Worm (Caenorhabditis elegans) whole organism, L1 larva: ENCODE measurements around the gene math-39.
"Not testable (repeated sequence)": the region's sequence is repeated elsewhere in the genome, so short reads cannot be mapped to it uniquely, and the experiment has no call there.

Experiments used
- C04F5.9 ChIP-seq: sonication (generic microtip); optimal IDR thresholded peaks from 2 replicates; lab custom pipeline; 2016; ENCODE audit warnings: missing genetic modification characterization, missing compliant biosample characterization
- aha-1 ChIP-seq: fragments of 150-350 bp; optimal IDR thresholded peaks from 2 replicates; lab custom pipeline; 2014; ENCODE audit warnings: missing biosample characterization, missing genetic modification characterization
- blmp-1 ChIP-seq: fragments of 150-350 bp; optimal IDR thresholded peaks from 2 replicates; lab custom pipeline; 2014; ENCODE audit warnings: missing biosample characterization, missing genetic modification characterization
- ceh-63 ChIP-seq: fragments of 200-800 bp; sonication (Bioruptor generic); optimal IDR thresholded peaks from 2 replicates; lab custom pipeline; 2018; ENCODE audit warnings: mild to moderate bottlenecking, missing genetic modification characterization, missing compliant biosample characterization
- ceh-90 ChIP-seq: sonication (generic microtip); optimal IDR thresholded peaks from 2 replicates; lab custom pipeline; 2016; ENCODE audit warnings: missing genetic modification characterization, missing compliant biosample characterization
- efl-1 ChIP-seq, 4 experiments: fragments of 150-350 bp; optimal IDR thresholded peaks in 3 of 4; peaks in 1 of 4; 1 replicate in 1 of 4; 2 replicates in 3 of 4; lab custom pipeline; 2014; ENCODE audit warnings: missing biosample characterization in 2 of 4, missing genetic modification characterization in 2 of 4, missing genetic modification reagents in 2 of 4
- egl-13 ChIP-seq: sonication (generic microtip); optimal IDR thresholded peaks from 2 replicates; lab custom pipeline; 2016; ENCODE audit warnings: missing genotype, missing genetic modification reagents, missing genetic modification characterization, missing compliant biosample characterization
- egl-27 ChIP-seq, 2 experiments: fragments of 150-350 bp in 1 of 2; sonication (generic microtip); optimal IDR thresholded peaks; 3 replicates each; lab custom pipeline; 2017 to 2018; ENCODE audit warnings: missing biosample characterization in 2 of 2, missing genetic modification characterization in 2 of 2, missing genetic modification reagents in 2 of 2
- elt-2 ChIP-seq: sonication (generic microtip); optimal IDR thresholded peaks from 2 replicates; lab custom pipeline; 2016; ENCODE audit warnings: missing genetic modification characterization, mild to moderate bottlenecking, inconsistent platforms, missing compliant biosample characterization, missing genetic modification reagents
- ets-5 ChIP-seq: fragments of 200-800 bp; sonication (Bioruptor generic); IDR thresholded peaks from 2 replicates; pipeline ENCODE4 v1.3.6; 2022; ENCODE audit warnings: missing genetic modification characterization, missing compliant biosample characterization
- fkh-4 ChIP-seq: sonication (generic microtip); optimal IDR thresholded peaks from 2 replicates; lab custom pipeline; 2016; ENCODE audit warnings: missing compliant biosample characterization, missing genetic modification characterization, borderline replicate concordance
- fos-1 ChIP-seq: fragments of 150-350 bp; optimal IDR thresholded peaks from 2 replicates; lab custom pipeline; 2014; ENCODE audit warnings: missing biosample characterization, missing genetic modification characterization
- hlh-17 ChIP-seq: fragments of 200-800 bp; sonication (Bioruptor generic); optimal IDR thresholded peaks from 2 replicates; lab custom pipeline; 2018; ENCODE audit warnings: missing genetic modification characterization, mild to moderate bottlenecking, missing compliant biosample characterization, moderate library complexity, borderline replicate concordance
- hlh-4 ChIP-seq: sonication (generic microtip); optimal IDR thresholded peaks from 2 replicates; lab custom pipeline; 2016; ENCODE audit warnings: mild to moderate bottlenecking, missing genetic modification characterization, missing compliant biosample characterization
- hpl-2 ChIP-seq: fragments of 150-350 bp; optimal IDR thresholded peaks from 2 replicates; lab custom pipeline; 2014; ENCODE audit warnings: missing biosample characterization, missing genetic modification reagents, missing genetic modification characterization
- jun-1 ChIP-seq: fragments of 150-350 bp; optimal IDR thresholded peaks from 2 replicates; lab custom pipeline; 2014; ENCODE audit warnings: missing biosample characterization, missing genetic modification reagents, missing genetic modification characterization
- lin-35 ChIP-seq, 2 experiments: fragments of 150-350 bp; optimal IDR thresholded peaks; 2 replicates each; lab custom pipeline; 2014; ENCODE audit warnings: missing biosample characterization in 2 of 2, missing genetic modification characterization in 2 of 2, missing genetic modification reagents in 2 of 2
- mdl-1 ChIP-seq, 2 experiments: fragments of 150-350 bp; optimal IDR thresholded peaks; 2 replicates each; lab custom pipeline; 2014 to 2017; ENCODE audit warnings: missing biosample characterization in 2 of 2, missing genetic modification characterization in 2 of 2, inconsistent platforms in 1 of 2
- nhr-12 ChIP-seq: sonication (generic microtip); optimal IDR thresholded peaks from 2 replicates; lab custom pipeline; 2017; ENCODE audit warnings: missing biosample characterization, missing genetic modification characterization
- nhr-19 ChIP-seq: fragments of 200-800 bp; sonication (Bioruptor generic); conservative IDR thresholded peaks from 2 replicates; pipeline ENCODE4 v1.3.6; 2022; ENCODE audit warnings: missing genetic modification characterization, missing compliant biosample characterization
- nhr-71 ChIP-seq: sonication (generic microtip); optimal IDR thresholded peaks from 2 replicates; lab custom pipeline; 2016; ENCODE audit warnings: mild to moderate bottlenecking, missing genetic modification characterization, moderate library complexity, missing compliant biosample characterization
- nhr-76 ChIP-seq: sonication (generic microtip); optimal IDR thresholded peaks from 2 replicates; lab custom pipeline; 2017; ENCODE audit warnings: missing biosample characterization, missing genetic modification characterization
- nhr-77 ChIP-seq: fragments of 150-350 bp; optimal IDR thresholded peaks from 2 replicates; lab custom pipeline; 2014; ENCODE audit warnings: missing biosample characterization, missing genetic modification characterization
- nhr-84 ChIP-seq: sonication (generic microtip); optimal IDR thresholded peaks from 2 replicates; lab custom pipeline; 2017; ENCODE audit warnings: missing biosample characterization, missing genetic modification characterization
- pqm-1 ChIP-seq: sonication (generic microtip); optimal IDR thresholded peaks from 3 replicates; lab custom pipeline; 2017; ENCODE audit warnings: missing biosample characterization, missing genetic modification characterization
- rnt-1 ChIP-seq: sonication (generic microtip); optimal IDR thresholded peaks from 2 replicates; lab custom pipeline; 2016; ENCODE audit warnings: mild to moderate bottlenecking, missing genetic modification characterization, moderate library complexity, missing compliant biosample characterization
- snpc-4 ChIP-seq: fragments of 150-350 bp; optimal IDR thresholded peaks from 2 replicates; lab custom pipeline; 2014; ENCODE audit warnings: missing biosample characterization, missing genetic modification characterization
- snu-23 ChIP-seq: sonication (generic microtip); optimal IDR thresholded peaks from 2 replicates; lab custom pipeline; 2016; ENCODE audit warnings: missing genetic modification characterization, missing compliant biosample characterization
- sup-37 ChIP-seq: fragments of 200-800 bp; sonication (Bioruptor generic); optimal IDR thresholded peaks from 2 replicates; lab custom pipeline; 2018; ENCODE audit warnings: mild to moderate bottlenecking, missing genetic modification characterization, missing compliant biosample characterization
- tbx-2 ChIP-seq: sonication (generic microtip); optimal IDR thresholded peaks from 2 replicates; lab custom pipeline; 2016; ENCODE audit warnings: missing genetic modification characterization, missing compliant biosample characterization
- tlp-1 ChIP-seq: fragments of 150-350 bp; optimal IDR thresholded peaks from 2 replicates; lab custom pipeline; 2014; ENCODE audit warnings: missing biosample characterization, missing genetic modification characterization
- unc-30 ChIP-seq: sonication (generic microtip); optimal IDR thresholded peaks from 2 replicates; lab custom pipeline; 2017; ENCODE audit warnings: missing biosample characterization, missing genetic modification characterization
- zag-1 ChIP-seq: fragments of 150-350 bp; optimal IDR thresholded peaks from 2 replicates; lab custom pipeline; 2014; ENCODE audit warnings: missing biosample characterization, missing genetic modification characterization
- zip-4 ChIP-seq: fragments of 200-800 bp; sonication (Bioruptor generic); optimal IDR thresholded peaks from 2 replicates; lab custom pipeline; 2018; ENCODE audit warnings: mild to moderate bottlenecking, missing genetic modification characterization, moderate library complexity, missing compliant biosample characterization
- ztf-4 ChIP-seq: fragments of 150-350 bp; optimal IDR thresholded peaks from 2 replicates; lab custom pipeline; 2014; ENCODE audit warnings: missing biosample characterization, missing genetic modification characterization

The math-39 gene

ce11 chrII:1823597-1823996 is 8.5 kb upstream of the math-39 start:
- TF ChIP-seq elt-2 = peak; percentile 62

ce11 chrII:1824329-1824728 is 7.8 kb upstream of the math-39 start, which contains the start of gene math-41:
Gene math-41, plus strand, starts transcription at chrII:1824629.
- not testable (repeated sequence) for TF ChIP-seq hpl-2 (GFP tag; lab: Kevin White, UChicago); hlh-17 (GFP tag; lab: Kevin White, UChicago); unc-30

- TF ChIP-seq efl-1 (optimal IDR thresholded peaks at IDR 0.05; lab: Kevin White, UChicago) (no peak), efl-1 (GFP tag; optimal IDR thresholded peaks at IDR 0.05 in 1 of 2; lab: Kevin White, UChicago) (peak in 1 of 2 experiments; percentile 18), elt-2 (peak; percentile 26), nhr-76 (tag; lab: Kevin White, UChicago) (no peak)
- TF ChIP-seq, all 84 proteins: peak for 2
Measured at ce11 chrII:1830182-1830682, 1.9 kb upstream of the math-39 start, which contains the start of gene math-40. Gene math-40, plus strand, starts transcription at chrII:1830632.

- TF ChIP-seq blmp-1 (tag; lab: Kevin White, UChicago) (no peak), ceh-63 (GFP tag; lab: Kevin White, UChicago) (no peak), fos-1 (no peak), snu-23 (GFP tag; lab: Kevin White, UChicago) (no peak), elt-2 (peak; percentile 47), fkh-4 (tag; lab: Kevin White, UChicago) (no peak), nhr-77 (tag; lab: Kevin White, UChicago) (no peak), C04F5.9 (tag; lab: Kevin White, UChicago) (no peak), jun-1 (tag; lab: Kevin White, UChicago) (no peak)
Measured at ce11 chrII:1836204-1836603, 4.1 kb downstream of the math-39 start, which contains the start of gene T08E11.1. Gene T08E11.1, plus strand, starts transcription at chrII:1836504.

ce11 chrII:1842894-1843293 is 10.8 kb downstream of the math-39 start, which contains the start of the genes C52E2.5 and C52E2.4:
Gene C52E2.5, minus strand, starts transcription at chrII:1842936.
Gene C52E2.4, plus strand, starts transcription at chrII:1843145.
- TF ChIP-seq nhr-19 (GFP tag; lab: Robert Waterston, UW) (no peak), zag-1 (tag; lab: Kevin White, UChicago) (no peak), fkh-4 (tag; lab: Kevin White, UChicago) (no peak), mdl-1 (tag; optimal IDR thresholded peaks at IDR 0.05; lab: Kevin White, UChicago) (no peak), lin-35 (GFP tag; optimal IDR thresholded peaks at IDR 0.05; lab: Kevin White, UChicago) (peak in 1 of 2 experiments; percentile 34), elt-2 (peak; percentile 96), tlp-1 (tag; lab: Kevin White, UChicago) (peak; percentile 45), sup-37 (GFP tag; lab: Kevin White, UChicago) (no peak), jun-1 (tag; lab: Kevin White, UChicago) (no peak), hpl-2 (GFP tag; lab: Kevin White, UChicago) (no peak), ceh-90 (tag; lab: Kevin White, UChicago) (no peak), tbx-2 (no peak), aha-1 (tag; lab: Kevin White, UChicago) (no peak), nhr-76 (tag; lab: Kevin White, UChicago) (no peak), efl-1 (optimal IDR thresholded peaks at IDR 0.05; lab: Kevin White, UChicago) (no peak), efl-1 (GFP tag; optimal IDR thresholded peaks at IDR 0.05 in 1 of 2; lab: Kevin White, UChicago) (peak in 1 of 2 experiments; percentile 16), egl-13 (tag; lab: Kevin White, UChicago) (peak; percentile 5), zip-4 (GFP tag; lab: Kevin White, UChicago) (no peak), nhr-71 (tag; lab: Kevin White, UChicago) (no peak), nhr-12 (no peak), nhr-84 (tag; lab: Kevin White, UChicago) (no peak), hlh-4 (tag; lab: Kevin White, UChicago) (no peak), egl-27 (tag; optimal IDR thresholded peaks at IDR 0.05; lab: Kevin White, UChicago) (no peak), snpc-4 (tag; lab: Kevin White, UChicago) (no peak), pqm-1 (tag; lab: Kevin White, UChicago) (peak; percentile 16), ztf-4 (tag; lab: Kevin White, UChicago) (no peak), ets-5 (GFP tag; lab: Robert Waterston, UW) (no peak), rnt-1 (tag; lab: Kevin White, UChicago) (no peak), C04F5.9 (tag; lab: Kevin White, UChicago) (no peak)
